Worm (Caenorhabditis elegans) whole organism, L1 larva: ENCODE results near the gene nspe-7.

Experiments used
- C16A3.4 ChIP-seq: fragments of 150-350 bp; optimal IDR thresholded peaks from 2 replicates; lab custom pipeline; 2014; ENCODE audit warnings: missing biosample characterization, missing genetic modification characterization
- F16B12.6 ChIP-seq: fragments of 150-350 bp; optimal IDR thresholded peaks from 2 replicates; lab custom pipeline; 2014; ENCODE audit warnings: missing biosample characterization, missing genetic modification characterization
- aha-1 ChIP-seq: fragments of 150-350 bp; optimal IDR thresholded peaks from 2 replicates; lab custom pipeline; 2014; ENCODE audit warnings: missing biosample characterization, missing genetic modification characterization
- blmp-1 ChIP-seq: fragments of 150-350 bp; optimal IDR thresholded peaks from 2 replicates; lab custom pipeline; 2014; ENCODE audit warnings: missing biosample characterization, missing genetic modification characterization
- ceh-63 ChIP-seq: fragments of 200-800 bp; sonication (Bioruptor generic); optimal IDR thresholded peaks from 2 replicates; lab custom pipeline; 2018; ENCODE audit warnings: mild to moderate bottlenecking, missing genetic modification characterization, missing compliant biosample characterization
- ceh-8 ChIP-seq: fragments of 200-800 bp; sonication (Bioruptor generic); optimal IDR thresholded peaks from 2 replicates; lab custom pipeline; 2018; ENCODE audit warnings: mild to moderate bottlenecking, missing genetic modification characterization, moderate library complexity, missing compliant biosample characterization
- ces-1 ChIP-seq: fragments of 150-350 bp; optimal IDR thresholded peaks from 2 replicates; lab custom pipeline; 2014; ENCODE audit warnings: missing biosample characterization, missing genetic modification reagents, missing genetic modification characterization
- dpl-1 ChIP-seq, 3 experiments: fragments of 150-350 bp in 2 of 3; sonication (generic microtip) in 1 of 3; optimal IDR thresholded peaks; 2 replicates each; lab custom pipeline; 2014 to 2017; ENCODE audit warnings: missing biosample characterization in 3 of 3, missing genetic modification characterization in 3 of 3, missing genetic modification reagents in 3 of 3
- efl-3 ChIP-seq: fragments of 200-800 bp; sonication (Bioruptor generic); optimal IDR thresholded peaks from 2 replicates; lab custom pipeline; 2018; ENCODE audit warnings: mild to moderate bottlenecking, missing genetic modification characterization, missing compliant biosample characterization
- egl-27 ChIP-seq, 2 experiments: fragments of 150-350 bp in 1 of 2; sonication (generic microtip); optimal IDR thresholded peaks; 3 replicates each; lab custom pipeline; 2017 to 2018; ENCODE audit warnings: missing biosample characterization in 2 of 2, missing genetic modification characterization in 2 of 2, missing genetic modification reagents in 2 of 2
- elt-2 ChIP-seq: sonication (generic microtip); optimal IDR thresholded peaks from 2 replicates; lab custom pipeline; 2016; ENCODE audit warnings: missing genetic modification characterization, mild to moderate bottlenecking, inconsistent platforms, missing compliant biosample characterization, missing genetic modification reagents
- ets-5 ChIP-seq: fragments of 200-800 bp; sonication (Bioruptor generic); IDR thresholded peaks from 2 replicates; pipeline ENCODE4 v1.3.6; 2022; ENCODE audit warnings: missing genetic modification characterization, missing compliant biosample characterization
- fkh-10 ChIP-seq: sonication (generic microtip); optimal IDR thresholded peaks from 2 replicates; lab custom pipeline; 2017; ENCODE audit warnings: missing biosample characterization, missing genetic modification reagents, missing genetic modification characterization
- fkh-4 ChIP-seq: sonication (generic microtip); optimal IDR thresholded peaks from 2 replicates; lab custom pipeline; 2016; ENCODE audit warnings: missing compliant biosample characterization, missing genetic modification characterization, borderline replicate concordance
- fkh-8 ChIP-seq: sonication (generic microtip); optimal IDR thresholded peaks from 2 replicates; lab custom pipeline; 2016; ENCODE audit warnings: mild to moderate bottlenecking, missing genetic modification characterization, missing compliant biosample characterization
- fos-1 ChIP-seq: fragments of 150-350 bp; optimal IDR thresholded peaks from 2 replicates; lab custom pipeline; 2014; ENCODE audit warnings: missing biosample characterization, missing genetic modification characterization
- hlh-4 ChIP-seq: sonication (generic microtip); optimal IDR thresholded peaks from 2 replicates; lab custom pipeline; 2016; ENCODE audit warnings: mild to moderate bottlenecking, missing genetic modification characterization, missing compliant biosample characterization
- irx-1 ChIP-seq: sonication (generic microtip); optimal IDR thresholded peaks from 2 replicates; lab custom pipeline; 2016; ENCODE audit warnings: missing genetic modification characterization, missing compliant biosample characterization
- isw-1 ChIP-seq: fragments of 200-800 bp; sonication (Bioruptor generic); IDR thresholded peaks from 2 replicates; pipeline ENCODE4 v1.3.6; 2022; ENCODE audit warnings: missing genetic modification characterization, missing compliant biosample characterization
- lin-13 ChIP-seq: fragments of 150-350 bp; optimal IDR thresholded peaks from 2 replicates; lab custom pipeline; 2014; ENCODE audit warnings: missing biosample characterization, missing genetic modification reagents, missing genetic modification characterization
- lin-14 ChIP-seq: fragments of 200-800 bp; sonication (Bioruptor generic); optimal IDR thresholded peaks from 2 replicates; lab custom pipeline; 2018; ENCODE audit warnings: mild to moderate bottlenecking, missing genetic modification characterization, moderate library complexity, missing compliant biosample characterization
- lin-15B ChIP-seq: fragments of 150-350 bp; sonication (generic microtip); optimal IDR thresholded peaks from 3 replicates; lab custom pipeline; 2014; ENCODE audit warnings: missing biosample characterization, missing genetic modification characterization
- mep-1 ChIP-seq: fragments of 150-350 bp; optimal IDR thresholded peaks from 2 replicates; lab custom pipeline; 2014; ENCODE audit warnings: missing biosample characterization, missing genetic modification characterization
- nhr-11 ChIP-seq: fragments of 150-350 bp; optimal IDR thresholded peaks from 2 replicates; lab custom pipeline; 2014; ENCODE audit warnings: missing biosample characterization, missing genetic modification characterization
- nhr-12 ChIP-seq: sonication (generic microtip); optimal IDR thresholded peaks from 2 replicates; lab custom pipeline; 2017; ENCODE audit warnings: missing biosample characterization, missing genetic modification characterization
- nhr-20 ChIP-seq: sonication (generic microtip); optimal IDR thresholded peaks from 2 replicates; lab custom pipeline; 2016; ENCODE audit warnings: mild to moderate bottlenecking, missing genetic modification characterization, missing compliant biosample characterization
- nhr-28 ChIP-seq: fragments of 150-350 bp; optimal IDR thresholded peaks from 2 replicates; lab custom pipeline; 2014; ENCODE audit warnings: missing biosample characterization, missing genetic modification characterization
- nhr-47 ChIP-seq: sonication (generic microtip); optimal IDR thresholded peaks from 2 replicates; lab custom pipeline; 2016; ENCODE audit warnings: mild to moderate bottlenecking, missing genetic modification characterization, moderate library complexity, missing compliant biosample characterization
- nhr-71 ChIP-seq: sonication (generic microtip); optimal IDR thresholded peaks from 2 replicates; lab custom pipeline; 2016; ENCODE audit warnings: mild to moderate bottlenecking, missing genetic modification characterization, moderate library complexity, missing compliant biosample characterization
- nhr-77 ChIP-seq: fragments of 150-350 bp; optimal IDR thresholded peaks from 2 replicates; lab custom pipeline; 2014; ENCODE audit warnings: missing biosample characterization, missing genetic modification characterization
- pag-3 ChIP-seq: sonication (generic microtip); optimal IDR thresholded peaks from 2 replicates; lab custom pipeline; 2017; ENCODE audit warnings: missing genetic modification characterization, mild to moderate bottlenecking, missing compliant biosample characterization, antibody characterized with exemption, borderline replicate concordance; ENCODE audit not compliant: insufficient read depth
- pqm-1 ChIP-seq: sonication (generic microtip); optimal IDR thresholded peaks from 3 replicates; lab custom pipeline; 2017; ENCODE audit warnings: missing biosample characterization, missing genetic modification characterization
- snpc-4 ChIP-seq: fragments of 150-350 bp; optimal IDR thresholded peaks from 2 replicates; lab custom pipeline; 2014; ENCODE audit warnings: missing biosample characterization, missing genetic modification characterization
- snu-23 ChIP-seq: sonication (generic microtip); optimal IDR thresholded peaks from 2 replicates; lab custom pipeline; 2016; ENCODE audit warnings: missing genetic modification characterization, missing compliant biosample characterization
- sptf-1 ChIP-seq: fragments of 150-350 bp; optimal IDR thresholded peaks from 2 replicates; lab custom pipeline; 2014; ENCODE audit warnings: missing biosample characterization, missing genetic modification characterization
- swsn-7 ChIP-seq: sonication (generic microtip); optimal IDR thresholded peaks from 2 replicates; lab custom pipeline; 2016; ENCODE audit warnings: missing genetic modification characterization, missing compliant biosample characterization
- unc-130 ChIP-seq: fragments of 150-350 bp; optimal IDR thresholded peaks from 2 replicates; lab custom pipeline; 2017; ENCODE audit warnings: missing biosample characterization, missing genetic modification characterization, inconsistent platforms
- unc-30 ChIP-seq: sonication (generic microtip); optimal IDR thresholded peaks from 2 replicates; lab custom pipeline; 2017; ENCODE audit warnings: missing biosample characterization, missing genetic modification characterization
- unc-62 ChIP-seq: fragments of 150-350 bp; optimal IDR thresholded peaks from 2 replicates; lab custom pipeline; 2014; ENCODE audit warnings: missing biosample characterization, missing genetic modification reagents, missing genetic modification characterization
- unc-98 ChIP-seq: fragments of 200-800 bp; sonication (Bioruptor generic); IDR thresholded peaks from 2 replicates; pipeline ENCODE4 v1.3.6; 2022; ENCODE audit warnings: missing genetic modification characterization, missing compliant biosample characterization
- xbp-1 ChIP-seq: sonication (generic microtip); optimal IDR thresholded peaks from 2 replicates; lab custom pipeline; 2016; ENCODE audit warnings: missing genetic modification characterization, missing compliant biosample characterization
- zag-1 ChIP-seq: fragments of 150-350 bp; optimal IDR thresholded peaks from 2 replicates; lab custom pipeline; 2014; ENCODE audit warnings: missing biosample characterization, missing genetic modification characterization
- zip-4 ChIP-seq: fragments of 200-800 bp; sonication (Bioruptor generic); optimal IDR thresholded peaks from 2 replicates; lab custom pipeline; 2018; ENCODE audit warnings: mild to moderate bottlenecking, missing genetic modification characterization, moderate library complexity, missing compliant biosample characterization
- ztf-4 ChIP-seq: fragments of 150-350 bp; optimal IDR thresholded peaks from 2 replicates; lab custom pipeline; 2014; ENCODE audit warnings: missing biosample characterization, missing genetic modification characterization

nspe-7 gene

DNA sequence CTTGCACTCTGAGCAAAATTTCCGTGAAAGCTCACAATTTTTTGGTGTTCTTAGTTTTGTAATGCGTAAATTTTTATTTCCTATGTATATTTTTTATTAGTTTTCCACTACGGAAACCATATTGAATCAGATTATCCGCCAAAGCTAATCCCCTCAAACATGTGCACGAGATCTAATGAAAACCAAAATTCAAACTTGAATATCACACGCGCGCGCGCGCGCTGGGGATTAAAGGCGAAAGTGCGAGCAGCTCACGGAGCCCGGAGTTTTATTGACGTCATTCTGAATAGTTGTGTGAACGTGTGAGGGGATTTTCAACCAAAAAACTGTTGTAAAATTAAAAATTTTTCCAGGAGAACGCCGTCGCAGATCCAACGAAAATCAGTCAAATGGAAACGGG is 41.9 kb downstream of the nspe-7 start (continued):
- TF ChIP-seq zag-1 (tag; lab: Kevin White, UChicago) (no peak), unc-98 (GFP tag; lab: Robert Waterston, UW) (no peak), sptf-1 (tag; lab: Kevin White, UChicago) (no peak), lin-13 (no peak), unc-30 (no peak), nhr-28 (tag; lab: Kevin White, UChicago) (no peak), blmp-1 (tag; lab: Kevin White, UChicago) (no peak), nhr-12 (no peak), nhr-11 (tag; lab: Kevin White, UChicago) (no peak), ceh-8 (no peak), lin-15B (tag; lab: Kevin White, UChicago) (no peak), F16B12.6 (no peak), unc-130 (tag; lab: Kevin White, UChicago) (no peak), lin-14 (GFP tag; lab: Kevin White, UChicago) (no peak), pqm-1 (tag; lab: Kevin White, UChicago) (no peak), mep-1 (no peak), dpl-1 (GFP tag; optimal IDR thresholded peaks at IDR 0.05; lab: Kevin White, UChicago) (no peak), aha-1 (tag; lab: Kevin White, UChicago) (no peak), ets-5 (GFP tag; lab: Robert Waterston, UW) (no peak), ztf-4 (tag; lab: Kevin White, UChicago) (no peak), unc-62 (GFP tag; lab: Kevin White, UChicago) (no peak), egl-27 (tag; optimal IDR thresholded peaks at IDR 0.05; lab: Kevin White, UChicago) (no peak), elt-2 (no peak), isw-1 (GFP tag; lab: Robert Waterston, UW) (no peak), snpc-4 (tag; lab: Kevin White, UChicago) (no peak), fos-1 (tag; lab: Kevin White, UChicago) (no peak), ceh-63 (GFP tag; lab: Kevin White, UChicago) (no peak), fkh-4 (tag; lab: Kevin White, UChicago) (peak; percentile 32), swsn-7 (tag; lab: Kevin White, UChicago) (peak; percentile 3), efl-3 (GFP tag; lab: Kevin White, UChicago) (no peak), hlh-4 (no peak), snu-23 (GFP tag; lab: Kevin White, UChicago) (no peak), irx-1 (no peak), pag-3 (tag; lab: Kevin White, UChicago) (no peak), nhr-20 (tag; lab: Kevin White, UChicago) (peak; percentile 6), xbp-1 (tag; lab: Kevin White, UChicago) (no peak), nhr-71 (peak; percentile 17), fkh-8 (peak; percentile 82), nhr-47 (tag; lab: Kevin White, UChicago) (peak; percentile 44), C16A3.4 (no peak), nhr-77 (no peak), zip-4 (GFP tag; lab: Kevin White, UChicago) (no peak)
- TF ChIP-seq, all 84 proteins: peak for 9

DNA sequence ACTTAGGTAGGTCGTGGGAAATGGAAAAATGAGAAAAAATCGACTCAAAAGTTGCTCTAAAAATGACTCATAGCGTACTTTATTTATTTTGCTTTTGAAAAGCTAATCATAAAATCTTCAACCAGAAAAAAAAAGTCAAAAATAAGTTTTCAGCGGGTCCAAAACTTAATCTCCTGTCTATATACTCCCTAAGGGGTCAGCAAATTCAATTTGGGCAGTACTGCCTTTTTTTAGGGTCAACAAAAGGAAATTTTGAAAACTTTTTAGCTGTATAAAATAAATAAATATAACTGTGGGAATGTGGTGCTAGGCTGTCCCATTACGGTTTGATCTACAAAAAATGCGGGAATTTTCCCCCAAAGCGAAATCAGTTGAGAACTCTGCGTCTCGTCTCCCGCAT is 42.4 kb downstream of the nspe-7 start:
- TF ChIP-seq F16B12.6 (no peak), ces-1 (GFP tag; lab: Kevin White, UChicago) (no peak), lin-14 (GFP tag; lab: Kevin White, UChicago) (peak; percentile 1), fkh-10 (GFP tag; lab: Kevin White, UChicago) (peak; percentile 69)
